Worm (Caenorhabditis elegans) whole organism, L4 larva: ENCODE results near the gene F17C8.9.
A peak's percentile ranks its signal among the peaks of the same experiment; 100 is the strongest.

Experiments used
- F26F4.8 ChIP-seq: fragments of 200-800 bp; sonication (Bioruptor generic); conservative IDR thresholded peaks from 2 replicates; pipeline ENCODE4 v1.3.6; 2022; ENCODE audit warnings: missing genetic modification characterization, missing compliant biosample characterization
- R02D3.7 ChIP-seq: fragments of 150-350 bp; sonication (generic microtip); optimal IDR thresholded peaks from 3 replicates; lab custom pipeline; 2014; ENCODE audit warnings: missing biosample characterization, missing genetic modification characterization
- T26A8.4 ChIP-seq: fragments of 200-800 bp; sonication (Bioruptor generic); IDR thresholded peaks from 2 replicates; pipeline ENCODE4 v1.3.6; 2022; ENCODE audit warnings: missing genetic modification characterization, missing compliant biosample characterization
- Y5F2A.4 ChIP-seq: fragments of 200-800 bp; sonication (Bioruptor generic); optimal IDR thresholded peaks from 2 replicates; lab custom pipeline; 2018; ENCODE audit warnings: mild to moderate bottlenecking, missing genetic modification characterization, missing compliant biosample characterization
- aly-2 ChIP-seq: sonication (generic microtip); optimal IDR thresholded peaks from 2 replicates; lab custom pipeline; 2018; ENCODE audit warnings: missing biosample characterization, missing genetic modification characterization
- ama-1 ChIP-seq: fragments of 150-350 bp; optimal IDR thresholded peaks from 2 replicates; lab custom pipeline; 2014; ENCODE audit warnings: inconsistent platforms, mixed read lengths
- arid-1 ChIP-seq: fragments of 200-800 bp; sonication (Bioruptor generic); conservative IDR thresholded peaks from 2 replicates; pipeline ENCODE4 v1.3.6; 2022; ENCODE audit warnings: missing genetic modification reagents, missing genetic modification characterization, missing compliant biosample characterization
- ceh-44 ChIP-seq: fragments of 200-800 bp; sonication (Bioruptor generic); IDR thresholded peaks from 2 replicates; pipeline ENCODE4 v1.3.6; 2022; ENCODE audit warnings: missing genetic modification reagents, missing genetic modification characterization, missing compliant biosample characterization
- ces-1 ChIP-seq: fragments of 150-350 bp; sonication (generic microtip); optimal IDR thresholded peaks from 4 replicates; lab custom pipeline; 2014; ENCODE audit warnings: missing biosample characterization, missing genetic modification reagents, missing genetic modification characterization
- dmd-9 ChIP-seq: fragments of 200-800 bp; sonication (Bioruptor generic); IDR thresholded peaks from 2 replicates; pipeline ENCODE4 v1.3.6; 2022; ENCODE audit warnings: missing genetic modification reagents, missing genetic modification characterization, missing compliant biosample characterization
- duxl-1 ChIP-seq: sonication (generic microtip); optimal IDR thresholded peaks from 2 replicates; lab custom pipeline; 2016; ENCODE audit warnings: mild to moderate bottlenecking, missing genetic modification characterization, moderate library complexity, missing compliant biosample characterization; ENCODE audit not compliant: poor library complexity
- fkh-10 ChIP-seq: fragments of 150-350 bp; optimal IDR thresholded peaks from 2 replicates; lab custom pipeline; 2014; ENCODE audit warnings: missing biosample characterization, missing genetic modification reagents, missing genetic modification characterization
- fos-1 ChIP-seq: fragments of 150-350 bp; optimal IDR thresholded peaks from 2 replicates; lab custom pipeline; 2014; ENCODE audit warnings: missing biosample characterization, missing genetic modification characterization
- hif-1 ChIP-seq, 2 experiments: sonication (generic microtip); optimal IDR thresholded peaks; 2 replicates each; lab custom pipeline; 2016 to 2017; ENCODE audit warnings: missing compliant biosample characterization in 2 of 2, missing genetic modification characterization in 2 of 2, missing genetic modification reagents in 2 of 2, missing genotype in 2 of 2, mild to moderate bottlenecking in 1 of 2
- lim-7 ChIP-seq: fragments of 200-800 bp; sonication (Bioruptor generic); IDR thresholded peaks from 2 replicates; pipeline ENCODE4 v1.3.6; 2022; ENCODE audit warnings: missing genetic modification characterization, missing compliant biosample characterization
- lin-13 ChIP-seq: fragments of 150-350 bp; optimal IDR thresholded peaks from 2 replicates; lab custom pipeline; 2014; ENCODE audit warnings: missing biosample characterization, missing genetic modification reagents, missing genetic modification characterization
- lin-15B ChIP-seq: fragments of 150-350 bp; sonication (generic microtip); optimal IDR thresholded peaks from 3 replicates; lab custom pipeline; 2014; ENCODE audit warnings: missing biosample characterization, missing genetic modification characterization
- lin-38 ChIP-seq: fragments of 200-800 bp; sonication (Bioruptor generic); IDR thresholded peaks from 2 replicates; pipeline ENCODE4 v1.3.6; 2022; ENCODE audit warnings: missing genetic modification reagents, missing genetic modification characterization, missing compliant biosample characterization
- lir-3 ChIP-seq: sonication (generic microtip); optimal IDR thresholded peaks from 2 replicates; lab custom pipeline; 2016; ENCODE audit warnings: mild to moderate bottlenecking, missing genetic modification characterization, missing compliant biosample characterization
- madf-5 ChIP-seq, 2 experiments: fragments of 200-800 bp; sonication (Bioruptor generic); IDR thresholded peaks; 2 replicates each; pipeline ENCODE4 v1.3.6; 2022; ENCODE audit warnings: missing compliant biosample characterization in 2 of 2, missing genetic modification characterization in 2 of 2
- madf-9 ChIP-seq: fragments of 200-800 bp; sonication (Bioruptor generic); conservative IDR thresholded peaks from 2 replicates; pipeline ENCODE4 v1.3.6; 2022; ENCODE audit warnings: missing genetic modification reagents, missing genetic modification characterization, missing compliant biosample characterization
- nhr-10 ChIP-seq: fragments of 150-350 bp; optimal IDR thresholded peaks from 2 replicates; lab custom pipeline; 2014; ENCODE audit warnings: missing biosample characterization, missing genetic modification characterization
- nhr-111 ChIP-seq: fragments of 200-800 bp; sonication (Bioruptor generic); optimal IDR thresholded peaks from 2 replicates; lab custom pipeline; 2018; ENCODE audit warnings: mild to moderate bottlenecking, missing genetic modification characterization, missing compliant biosample characterization
- nhr-237 ChIP-seq: sonication (generic microtip); optimal IDR thresholded peaks from 2 replicates; lab custom pipeline; 2017; ENCODE audit warnings: missing biosample characterization, missing genetic modification characterization
- nhr-28 ChIP-seq: fragments of 150-350 bp; optimal IDR thresholded peaks from 2 replicates; lab custom pipeline; 2014; ENCODE audit warnings: missing biosample characterization, missing genetic modification characterization
- nhr-41 ChIP-seq: fragments of 200-800 bp; sonication (Bioruptor generic); IDR thresholded peaks from 2 replicates; pipeline ENCODE4 v1.3.6; 2022; ENCODE audit warnings: missing genetic modification reagents, missing genetic modification characterization, missing compliant biosample characterization
- nhr-42 ChIP-seq: fragments of 200-800 bp; sonication (Bioruptor generic); IDR thresholded peaks from 2 replicates; pipeline ENCODE4 v1.3.6; 2022; ENCODE audit warnings: missing genetic modification characterization, missing compliant biosample characterization
- nhr-6 ChIP-seq: fragments of 150-350 bp; optimal IDR thresholded peaks from 2 replicates; lab custom pipeline; 2014; ENCODE audit warnings: missing biosample characterization, missing genetic modification characterization
- nhr-77 ChIP-seq: fragments of 150-350 bp; optimal IDR thresholded peaks from 2 replicates; lab custom pipeline; 2014; ENCODE audit warnings: missing biosample characterization, missing genetic modification characterization
- pqm-1 ChIP-seq: sonication (generic microtip); optimal IDR thresholded peaks from 2 replicates; lab custom pipeline; 2017; ENCODE audit warnings: missing biosample characterization, missing genetic modification characterization
- skn-1 ChIP-seq: fragments of 150-350 bp; optimal IDR thresholded peaks from 2 replicates; lab custom pipeline; 2014; ENCODE audit warnings: missing biosample characterization, missing genetic modification characterization
- snpc-1.2 ChIP-seq: fragments of 200-800 bp; sonication (Bioruptor generic); IDR thresholded peaks from 2 replicates; pipeline ENCODE4 v1.3.6; 2022; ENCODE audit warnings: missing genetic modification reagents, missing genetic modification characterization, missing compliant biosample characterization
- spr-1 ChIP-seq: sonication (generic microtip); optimal IDR thresholded peaks from 2 replicates; lab custom pipeline; 2016; ENCODE audit warnings: mild to moderate bottlenecking, missing genetic modification characterization, missing compliant biosample characterization
- tra-1 ChIP-seq: fragments of 200-800 bp; sonication (Bioruptor generic); IDR thresholded peaks from 2 replicates; pipeline ENCODE4 v1.3.6; 2022; ENCODE audit warnings: missing genetic modification reagents, missing genetic modification characterization, missing compliant biosample characterization
- unc-130 ChIP-seq: sonication (generic microtip); optimal IDR thresholded peaks from 2 replicates; lab custom pipeline; 2016; ENCODE audit warnings: missing genetic modification reagents, missing genetic modification characterization, missing compliant biosample characterization
- unc-62 ChIP-seq, 3 experiments: fragments of 150-350 bp in 1 of 3; sonication (generic microtip); optimal IDR thresholded peaks in 2 of 3; peaks in 1 of 3; 1 replicate in 1 of 3; 2 replicates in 2 of 3; lab custom pipeline; 2014 to 2017; ENCODE audit warnings: missing biosample characterization in 3 of 3, missing genetic modification characterization in 3 of 3, missing genetic modification reagents in 3 of 3, missing genotype in 1 of 3
- vab-7 ChIP-seq: fragments of 200-800 bp; sonication (Bioruptor generic); IDR thresholded peaks from 2 replicates; pipeline ENCODE4 v1.3.6; 2022; ENCODE audit warnings: missing genetic modification reagents, missing genetic modification characterization, missing compliant biosample characterization
- zag-1 ChIP-seq: fragments of 150-350 bp; optimal IDR thresholded peaks from 2 replicates; lab custom pipeline; 2014; ENCODE audit warnings: missing biosample characterization, missing genetic modification characterization
- ztf-11 ChIP-seq: fragments of 150-350 bp; optimal IDR thresholded peaks from 2 replicates; lab custom pipeline; 2014; ENCODE audit warnings: missing biosample characterization, missing genetic modification characterization

F17C8.9 gene

ce11 chrIII:4693281-4693680, 40.9 kb upstream of the F17C8.9 start, which contains the start of gene nifk-1 (continued):
- TF ChIP-seq duxl-1 (tag; lab: Kevin White, UChicago) (no peak), lir-3 (tag; lab: Kevin White, UChicago) (no peak), fos-1 (tag; lab: Kevin White, UChicago) (no peak), arid-1 (no peak), ztf-11 (tag; lab: Kevin White, UChicago) (no peak), unc-130 (GFP tag; lab: Kevin White, UChicago) (no peak), nhr-41 (GFP tag; lab: Robert Waterston, UW) (no peak), lin-15B (tag; lab: Kevin White, UChicago) (no peak), ces-1 (no peak), skn-1 (tag; lab: Kevin White, UChicago) (no peak), lim-7 (GFP tag; lab: Robert Waterston, UW) (no peak), lin-38 (GFP tag; lab: Robert Waterston, UW) (peak; percentile 77), fkh-10 (GFP tag; lab: Kevin White, UChicago) (no peak), madf-5 (GFP tag; IDR thresholded peaks at IDR 0.05; lab: Robert Waterston, UW) (no peak), pqm-1 (tag; lab: Kevin White, UChicago) (no peak), ceh-44 (GFP tag; lab: Robert Waterston, UW) (no peak), nhr-111 (GFP tag; lab: Kevin White, UChicago) (no peak), nhr-6 (tag; lab: Kevin White, UChicago) (no peak), spr-1 (tag; lab: Kevin White, UChicago) (no peak), nhr-28 (tag; lab: Kevin White, UChicago) (peak; percentile 76), snpc-1.2 (GFP tag; lab: Robert Waterston, UW) (no peak), vab-7 (GFP tag; lab: Robert Waterston, UW) (no peak), nhr-237 (tag; lab: Kevin White, UChicago) (no peak)

- TF ChIP-seq madf-9 (no peak), tra-1 (GFP tag; lab: Robert Waterston, UW) (no peak), ceh-44 (GFP tag; lab: Robert Waterston, UW) (no peak), snpc-1.2 (GFP tag; lab: Robert Waterston, UW) (no peak), T26A8.4 (GFP tag; lab: Robert Waterston, UW) (no peak), aly-2 (tag; lab: Kevin White, UChicago) (no peak), nhr-42 (GFP tag; lab: Robert Waterston, UW) (no peak), dmd-9 (GFP tag; lab: Robert Waterston, UW) (no peak), skn-1 (tag; lab: Kevin White, UChicago) (no peak), nhr-10 (tag; lab: Kevin White, UChicago) (no peak), zag-1 (tag; lab: Kevin White, UChicago) (no peak), R02D3.7 (tag; lab: Kevin White, UChicago) (no peak), lin-13 (GFP tag; lab: Kevin White, UChicago) (no peak), Y5F2A.4 (GFP tag; lab: Kevin White, UChicago) (no peak), nhr-6 (tag; lab: Kevin White, UChicago) (no peak)
- TF ChIP-seq, all 104 proteins: peak for 0
These were observed 40.5 kb upstream of the F17C8.9 start, which contains the start of gene T04A8.8 for ce11 chrIII:4693695-4694094. TSS of gene T04A8.8 (plus strand) at chrIII:4693995.

ce11 chrIII:4695057-4695456, 39.1 kb upstream of the F17C8.9 start, which contains the start of gene T04A8.7:
TSS of gene T04A8.7 (plus strand) at chrIII:4695357.
- TF ChIP-seq F26F4.8 (GFP tag; lab: Robert Waterston, UW): no peak
- TF ChIP-seq hif-1 (tag; optimal IDR thresholded peaks at IDR 0.05; lab: Kevin White, UChicago): no peak
- TF ChIP-seq ama-1 (lab: Kevin White, UChicago): peak; percentile 59
- TF ChIP-seq lin-15B (tag; lab: Kevin White, UChicago): no peak
- TF ChIP-seq nhr-77 (tag; lab: Kevin White, UChicago): no peak
- peak in 1 of 2 experiments; percentile 67 for TF ChIP-seq unc-62 (GFP tag; optimal IDR thresholded peaks at IDR 0.05 in 1 of 2; lab: Kevin White, UChicago)
- TF ChIP-seq unc-62 (tag; optimal IDR thresholded peaks at IDR 0.05; lab: Kevin White, UChicago): no peak
- TF ChIP-seq, all 104 proteins: peak for 2
